Fruit fly (Drosophila melanogaster): ENCODE results near the gene CG5555.

Gene CG5555

DNA sequence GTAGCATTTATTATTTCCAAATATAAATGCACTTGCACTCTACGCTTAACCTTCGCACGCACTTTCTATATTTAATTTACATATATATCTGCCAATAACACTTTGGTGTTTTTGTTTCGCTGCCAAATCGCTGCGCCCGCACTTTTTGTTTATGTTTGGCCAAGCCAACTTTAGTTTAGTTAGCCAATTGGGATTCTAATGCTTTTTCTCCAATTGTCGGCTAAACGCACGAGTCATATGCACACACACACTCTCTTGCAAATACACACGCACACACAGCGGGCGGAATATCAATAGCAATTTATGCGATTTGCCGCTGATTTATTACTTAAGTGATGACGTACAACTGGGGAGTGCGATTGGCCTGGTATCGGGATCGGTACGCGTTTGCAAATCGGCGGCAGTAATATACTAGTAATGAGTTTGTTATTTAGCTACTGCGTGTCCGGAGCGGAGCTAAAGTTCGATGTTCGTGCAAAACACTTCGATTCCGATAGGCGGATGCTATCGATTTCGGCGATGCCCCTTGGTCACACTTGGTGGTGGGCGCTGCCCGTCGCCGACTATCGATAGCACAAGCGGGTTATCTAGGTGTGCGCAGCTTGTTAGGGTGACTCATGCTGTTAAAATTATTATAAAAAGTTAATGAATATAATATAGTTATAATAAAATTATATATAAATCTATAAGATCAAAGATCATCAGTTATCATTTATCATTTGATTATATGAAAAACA, 46.0 kb upstream of the CG5555 start, which contains the start of gene vib (continued):
- TF ChIP-seq wor (GFP tag; IDR thresholded peaks at IDR 0.05) (no peak), nau (GFP tag; optimal IDR thresholded peaks at IDR 0.05) (no peak), Six4 (GFP tag; optimal IDR thresholded peaks at IDR 0.05) (peak; percentile 19), stc (GFP tag; IDR thresholded peaks at IDR 0.05) (peak; percentile 29; the same call in 1 of the 2 replicates), CG1233 (GFP tag; optimal IDR thresholded peaks at IDR 0.05) (no peak), pho (GFP tag; optimal IDR thresholded peaks at IDR 0.05) (peak; percentile 15), fd64A (GFP tag; optimal IDR thresholded peaks at IDR 0.05) (no peak), ewg (GFP tag; optimal IDR thresholded peaks at IDR 0.05) (peak; percentile 78), cwo (GFP tag; optimal IDR thresholded peaks at IDR 0.05) (peak; percentile 17), pzg (GFP tag; optimal IDR thresholded peaks at IDR 0.05) (peak; percentile 87), D (optimal IDR thresholded peaks at IDR 0.05) (no peak), D (GFP tag; optimal IDR thresholded peaks at IDR 0.05) (no peak), CG13424 (tag; optimal IDR thresholded peaks at IDR 0.05) (peak; percentile 55), Dip3 (GFP tag; optimal IDR thresholded peaks at IDR 0.05) (no peak), Deaf1 (tag; optimal IDR thresholded peaks at IDR 0.05) (peak; percentile 50), B-H2 (GFP tag; optimal IDR thresholded peaks at IDR 0.05) (no peak), CG13775 (GFP tag; optimal IDR thresholded peaks at IDR 0.05) (peak; percentile 39), dmrt99B (tag; optimal IDR thresholded peaks at IDR 0.05) (no peak), Side (GFP tag; optimal IDR thresholded peaks at IDR 0.05) (peak; percentile 30), caup (GFP tag; optimal IDR thresholded peaks at IDR 0.05; ENCODE audit: severe bottlenecking) (peak; percentile 56), hb (GFP tag; IDR thresholded peaks at IDR 0.05; ENCODE audit: partially characterized antibody) (peak; percentile 95), ERR (GFP tag; optimal IDR thresholded peaks at IDR 0.05) (peak; percentile 6), CG11085 (GFP tag; IDR thresholded peaks at IDR 0.05) (peak; percentile 10; the same call in 1 of the 2 replicates), Doc3 (GFP tag; IDR thresholded peaks at IDR 0.05; ENCODE audit: partially characterized antibody) (peak; percentile 75), CG7372 (GFP tag; IDR thresholded peaks at IDR 0.05) (no peak), cas (GFP tag; IDR thresholded peaks at IDR 0.05) (peak; percentile 57; the same call in 1 of the 2 replicates), sug (tag; optimal IDR thresholded peaks at IDR 0.05) (no peak), hbn (GFP tag; IDR thresholded peaks at IDR 0.05; ENCODE audit: partially characterized antibody) (peak; percentile 85), Xbp1 (GFP tag; optimal IDR thresholded peaks at IDR 0.05) (peak; percentile 63), CG7357 (GFP tag; IDR thresholded peaks at IDR 0.05) (no peak), Fer3 (tag; optimal IDR thresholded peaks at IDR 0.05) (peak; percentile 53), CG9817 (tag; optimal IDR thresholded peaks at IDR 0.05) (peak; percentile 6), bab2 (GFP tag; optimal IDR thresholded peaks at IDR 0.05) (no peak), grn (GFP tag; optimal IDR thresholded peaks at IDR 0.05) (no peak), CG10147 (GFP tag; optimal IDR thresholded peaks at IDR 0.05) (peak; percentile 35), Meics (GFP tag; optimal IDR thresholded peaks at IDR 0.05) (peak; percentile 53), CG17612 (GFP tag; IDR thresholded peaks at IDR 0.05) (no peak), CG4854 (GFP tag; optimal IDR thresholded peaks at IDR 0.05) (no peak), D19B (GFP tag; optimal IDR thresholded peaks at IDR 0.05) (no peak), Dp (GFP tag; optimal IDR thresholded peaks at IDR 0.05) (peak; percentile 67), bsh (GFP tag; optimal IDR thresholded peaks at IDR 0.05) (peak in 1 of 2 experiments; percentile 61), z (GFP tag; IDR thresholded peaks at IDR 0.05) (no peak), CG12744 (GFP tag; optimal IDR thresholded peaks at IDR 0.05) (no peak), Lim3 (GFP tag; IDR thresholded peaks at IDR 0.05) (no peak), CG12219 (GFP tag; optimal IDR thresholded peaks at IDR 0.05) (no peak), en (GFP tag; optimal IDR thresholded peaks at IDR 0.05) (no peak), maf-S (GFP tag; optimal IDR thresholded peaks at IDR 0.05) (no peak), ato (GFP tag; IDR thresholded peaks at IDR 0.05; ENCODE audit: partially characterized antibody) (peak; percentile 96), ind (GFP tag; optimal IDR thresholded peaks at IDR 0.05) (peak; percentile 42)
